Fruit fly (Drosophila melanogaster) whole organism, embryonic: Measurements from ENCODE around the gene CG9667.

ENCODE experiments used
- Adf1 ChIP-seq: fragments of 200-800 bp; sonication (Bioruptor generic); IDR thresholded peaks from 2 replicates; pipeline ENCODE4 v1.3.6; 2022; ENCODE audit warnings: missing biosample characterization, missing genetic modification characterization
- B-H1 ChIP-seq: fragments of 200-800 bp; sonication (Bioruptor generic); IDR thresholded peaks from 3 replicates; pipeline ENCODE4 v1.3.6; 2022; ENCODE audit warnings: missing biosample characterization, missing genetic modification characterization
- CG10267 ChIP-seq: fragments of 200-800 bp; sonication (Bioruptor generic); optimal IDR thresholded peaks from 2 replicates; lab custom pipeline; 2018; ENCODE audit warnings: missing biosample characterization, mild to moderate bottlenecking, missing genetic modification characterization, moderate library complexity
- CG12236 ChIP-seq: fragments of 200-800 bp; sonication (Bioruptor generic); optimal IDR thresholded peaks from 2 replicates; lab custom pipeline; 2016; ENCODE audit warnings: missing biosample characterization, missing genetic modification characterization
- CG12299 ChIP-seq: fragments of 200-800 bp; sonication (Bioruptor generic); optimal IDR thresholded peaks from 2 replicates; lab custom pipeline; 2018; ENCODE audit warnings: missing biosample characterization, mild to moderate bottlenecking, missing genetic modification characterization
- CG13775 ChIP-seq: fragments of 200-800 bp; sonication (Bioruptor generic); optimal IDR thresholded peaks from 3 replicates; lab custom pipeline; 2017; ENCODE audit warnings: missing biosample characterization, mild to moderate bottlenecking, missing genetic modification characterization
- CG15011 ChIP-seq: fragments of 200-800 bp; sonication (Bioruptor generic); optimal IDR thresholded peaks from 3 replicates; lab custom pipeline; 2018; ENCODE audit warnings: missing biosample characterization, mild to moderate bottlenecking, missing genetic modification characterization
- CG1529 ChIP-seq: fragments of 200-800 bp; sonication (Bioruptor generic); optimal IDR thresholded peaks from 3 replicates; lab custom pipeline; 2018; ENCODE audit warnings: missing biosample characterization, missing genetic modification characterization
- CG1647 ChIP-seq: fragments of 200-800 bp; sonication (Bioruptor generic); optimal IDR thresholded peaks from 3 replicates; lab custom pipeline; 2016; ENCODE audit warnings: missing biosample characterization, missing genetic modification characterization
- CG18476 ChIP-seq: fragments of 200-800 bp; sonication (Bioruptor generic); optimal IDR thresholded peaks from 2 replicates; lab custom pipeline; 2016; ENCODE audit warnings: missing biosample characterization, mild to moderate bottlenecking, missing genetic modification characterization
- CG31224 ChIP-seq: fragments of 200-800 bp; sonication (Bioruptor generic); IDR thresholded peaks from 2 replicates; pipeline ENCODE4 v1.3.6; 2022; ENCODE audit warnings: missing biosample characterization, missing genetic modification characterization
- CG3163 ChIP-seq: fragments of 200-800 bp; sonication (Bioruptor generic); optimal IDR thresholded peaks from 3 replicates; lab custom pipeline; 2016; ENCODE audit warnings: missing biosample characterization, missing genetic modification characterization
- CG32532 ChIP-seq: fragments of 200-800 bp; sonication (Bioruptor generic); IDR thresholded peaks from 2 replicates; pipeline ENCODE4 v1.3.6; 2022; ENCODE audit warnings: missing biosample characterization, missing genetic modification characterization
- CG3281 ChIP-seq: fragments of 200-800 bp; sonication (Bioruptor generic); optimal IDR thresholded peaks from 3 replicates; lab custom pipeline; 2017; ENCODE audit warnings: missing biosample characterization, mild to moderate bottlenecking, missing genetic modification characterization
- CG43689 ChIP-seq: fragments of 200-800 bp; sonication (Bioruptor generic); IDR thresholded peaks from 2 replicates; pipeline ENCODE4 v1.3.6; 2022; ENCODE audit warnings: missing biosample characterization, missing genetic modification characterization
- CG5953 ChIP-seq: fragments of 200-800 bp; sonication (Bioruptor generic); IDR thresholded peaks from 2 replicates; pipeline ENCODE4 v1.3.6; 2022; ENCODE audit warnings: missing biosample characterization, missing genetic modification characterization
- CG6654 ChIP-seq: fragments of 200-800 bp; sonication (Bioruptor generic); optimal IDR thresholded peaks from 2 replicates; lab custom pipeline; 2017; ENCODE audit warnings: missing biosample characterization, mild to moderate bottlenecking, missing genetic modification characterization
- CG7357 ChIP-seq: fragments of 200-800 bp; sonication (Bioruptor generic); IDR thresholded peaks from 3 replicates; pipeline ENCODE4 v1.3.6; 2022; ENCODE audit warnings: missing biosample characterization, missing genetic modification characterization
- CG8765 ChIP-seq: fragments of 200-800 bp; sonication (Bioruptor generic); IDR thresholded peaks from 2 replicates; pipeline ENCODE4 v1.3.6; 2022; ENCODE audit warnings: missing biosample characterization, missing genetic modification characterization
- Dip2 ChIP-seq: fragments of 200-800 bp; sonication (Bioruptor generic); IDR thresholded peaks from 2 replicates; pipeline ENCODE4 v1.3.6; 2022; ENCODE audit warnings: missing biosample characterization, missing genetic modification characterization
- Drgx ChIP-seq: fragments of 200-800 bp; sonication (Bioruptor generic); IDR thresholded peaks from 2 replicates; pipeline ENCODE4 v1.3.6; 2022; ENCODE audit warnings: missing biosample characterization, missing genetic modification characterization
- Ets97D ChIP-seq: fragments of 200-800 bp; sonication (Bioruptor generic); optimal IDR thresholded peaks from 3 replicates; lab custom pipeline; 2016; ENCODE audit warnings: missing biosample characterization, missing genetic modification characterization
- Fer1 ChIP-seq: fragments of 200-800 bp; sonication (Bioruptor generic); optimal IDR thresholded peaks from 2 replicates; lab custom pipeline; 2017; ENCODE audit warnings: missing biosample characterization, mild to moderate bottlenecking, missing genetic modification characterization
- GATAe ChIP-seq: fragments of 200-800 bp; sonication (Bioruptor generic); conservative IDR thresholded peaks from 2 replicates; pipeline ENCODE4 v1.3.6; 2022; ENCODE audit warnings: missing biosample characterization, missing genetic modification characterization
- HLH3B ChIP-seq: fragments of 200-800 bp; sonication (Bioruptor generic); IDR thresholded peaks from 2 replicates; pipeline ENCODE4 v1.3.6; 2022; ENCODE audit warnings: missing biosample characterization, missing genetic modification characterization
- Mes4 ChIP-seq: fragments of 200-800 bp; sonication (Bioruptor generic); optimal IDR thresholded peaks from 2 replicates; lab custom pipeline; 2016; ENCODE audit warnings: missing biosample characterization, missing genetic modification characterization
- Myb ChIP-seq: fragments of 200-800 bp; sonication (Bioruptor generic); optimal IDR thresholded peaks from 2 replicates; lab custom pipeline; 2016; ENCODE audit warnings: missing biosample characterization, missing genetic modification characterization
- TFAM ChIP-seq: fragments of 200-800 bp; sonication (Bioruptor generic); optimal IDR thresholded peaks from 2 replicates; lab custom pipeline; 2017; ENCODE audit warnings: missing biosample characterization, missing genetic modification characterization, inconsistent platforms
- ab ChIP-seq: fragments of 200-800 bp; sonication (Bioruptor generic); optimal IDR thresholded peaks from 2 replicates; lab custom pipeline; 2016; ENCODE audit warnings: missing biosample characterization, missing genetic modification characterization
- eve ChIP-seq, 2 experiments: fragments of >200 bp; optimal IDR thresholded peaks; 2 replicates each; lab custom pipeline; 2017; ENCODE audit warnings: missing biosample characterization in 2 of 2, missing genetic modification characterization in 2 of 2
- gem ChIP-seq: fragments of 200-800 bp; sonication (Bioruptor generic); optimal IDR thresholded peaks from 2 replicates; lab custom pipeline; 2019; ENCODE audit warnings: missing biosample characterization, mild to moderate bottlenecking, missing genetic modification characterization, moderate library complexity
- jing ChIP-seq: fragments of 200-800 bp; sonication (Bioruptor generic); optimal IDR thresholded peaks from 2 replicates; lab custom pipeline; 2018; ENCODE audit warnings: missing biosample characterization, mild to moderate bottlenecking, missing genetic modification characterization
- klu ChIP-seq: fragments of 200-800 bp; sonication (Bioruptor generic); IDR thresholded peaks from 2 replicates; pipeline ENCODE4 v1.3.6; 2022; ENCODE audit warnings: missing biosample characterization, missing genetic modification characterization
- lbe ChIP-seq: fragments of 200-800 bp; sonication (Bioruptor generic); optimal IDR thresholded peaks from 2 replicates; lab custom pipeline; 2016; ENCODE audit warnings: missing biosample characterization, mild to moderate bottlenecking, missing genetic modification characterization
- luna ChIP-seq: fragments of 200-800 bp; sonication (Bioruptor generic); optimal IDR thresholded peaks from 2 replicates; lab custom pipeline; 2016; ENCODE audit warnings: missing biosample characterization, missing genetic modification characterization
- odd ChIP-seq: fragments of 200-800 bp; sonication (Bioruptor generic); optimal IDR thresholded peaks from 2 replicates; lab custom pipeline; 2017; ENCODE audit warnings: missing biosample characterization, mild to moderate bottlenecking, missing genetic modification characterization
- pb ChIP-seq: fragments of 200-800 bp; sonication (Bioruptor generic); optimal IDR thresholded peaks from 3 replicates; lab custom pipeline; 2016; ENCODE audit warnings: missing biosample characterization, missing genetic modification characterization
- pfk ChIP-seq: fragments of 200-800 bp; sonication (Bioruptor generic); optimal IDR thresholded peaks from 2 replicates; lab custom pipeline; 2018; ENCODE audit warnings: missing biosample characterization, mild to moderate bottlenecking, missing genetic modification characterization, moderate library complexity
- pita ChIP-seq: fragments of 200-800 bp; sonication (Bioruptor generic); optimal IDR thresholded peaks from 2 replicates; lab custom pipeline; 2017; ENCODE audit warnings: missing biosample characterization, mild to moderate bottlenecking, missing genetic modification characterization
- pnt ChIP-seq: fragments of 200-800 bp; sonication (Bioruptor generic); optimal IDR thresholded peaks from 3 replicates; lab custom pipeline; 2016; ENCODE audit warnings: missing biosample characterization, missing genetic modification characterization
- sc ChIP-seq, 3 experiments: fragments of >200 bp in 2 of 3; fragments of 200-800 bp in 1 of 3; sonication (Bioruptor generic) in 1 of 3; optimal IDR thresholded peaks; 2 replicates in 2 of 3; 3 replicates in 1 of 3; lab custom pipeline; 2017; ENCODE audit warnings: mild to moderate bottlenecking in 1 of 3, missing biosample characterization in 1 of 3, missing genetic modification characterization in 1 of 3, missing genetic modification reagents in 1 of 3
- sqz ChIP-seq: fragments of 200-800 bp; sonication (Bioruptor generic); optimal IDR thresholded peaks from 3 replicates; lab custom pipeline; 2018; ENCODE audit warnings: missing biosample characterization, mild to moderate bottlenecking, missing genetic modification characterization
- ssp ChIP-seq: fragments of 200-800 bp; sonication (Bioruptor generic); IDR thresholded peaks from 2 replicates; pipeline ENCODE4 v1.3.6; 2022; ENCODE audit warnings: missing biosample characterization, missing genetic modification characterization
- tgo ChIP-seq: fragments of 200-800 bp; sonication (Bioruptor generic); IDR thresholded peaks from 3 replicates; pipeline ENCODE4 v1.3.6; 2022; ENCODE audit warnings: missing biosample characterization, missing genetic modification characterization
- tio ChIP-seq: fragments of 200-800 bp; sonication (Bioruptor generic); optimal IDR thresholded peaks from 2 replicates; lab custom pipeline; 2017; ENCODE audit warnings: missing biosample characterization, missing genetic modification characterization, inconsistent platforms
- tll ChIP-seq, 2 experiments: fragments of 200-800 bp in 1 of 2; fragments of >200 bp in 1 of 2; sonication (Bioruptor generic) in 1 of 2; optimal IDR thresholded peaks; 2 replicates each; lab custom pipeline; 2017 to 2019; ENCODE audit warnings: missing biosample characterization in 2 of 2, missing genetic modification characterization in 2 of 2, mild to moderate bottlenecking in 1 of 2, moderate library complexity in 1 of 2
- wor ChIP-seq: fragments of 200-800 bp; sonication (Bioruptor generic); IDR thresholded peaks from 2 replicates; pipeline ENCODE4 v1.3.6; 2022; ENCODE audit warnings: missing biosample characterization, missing genetic modification characterization
- z ChIP-seq: fragments of 200-800 bp; sonication (Bioruptor generic); IDR thresholded peaks from 3 replicates; pipeline ENCODE4 v1.3.6; 2022; ENCODE audit warnings: missing biosample characterization, missing genetic modification characterization

The CG9667 gene

DNA sequence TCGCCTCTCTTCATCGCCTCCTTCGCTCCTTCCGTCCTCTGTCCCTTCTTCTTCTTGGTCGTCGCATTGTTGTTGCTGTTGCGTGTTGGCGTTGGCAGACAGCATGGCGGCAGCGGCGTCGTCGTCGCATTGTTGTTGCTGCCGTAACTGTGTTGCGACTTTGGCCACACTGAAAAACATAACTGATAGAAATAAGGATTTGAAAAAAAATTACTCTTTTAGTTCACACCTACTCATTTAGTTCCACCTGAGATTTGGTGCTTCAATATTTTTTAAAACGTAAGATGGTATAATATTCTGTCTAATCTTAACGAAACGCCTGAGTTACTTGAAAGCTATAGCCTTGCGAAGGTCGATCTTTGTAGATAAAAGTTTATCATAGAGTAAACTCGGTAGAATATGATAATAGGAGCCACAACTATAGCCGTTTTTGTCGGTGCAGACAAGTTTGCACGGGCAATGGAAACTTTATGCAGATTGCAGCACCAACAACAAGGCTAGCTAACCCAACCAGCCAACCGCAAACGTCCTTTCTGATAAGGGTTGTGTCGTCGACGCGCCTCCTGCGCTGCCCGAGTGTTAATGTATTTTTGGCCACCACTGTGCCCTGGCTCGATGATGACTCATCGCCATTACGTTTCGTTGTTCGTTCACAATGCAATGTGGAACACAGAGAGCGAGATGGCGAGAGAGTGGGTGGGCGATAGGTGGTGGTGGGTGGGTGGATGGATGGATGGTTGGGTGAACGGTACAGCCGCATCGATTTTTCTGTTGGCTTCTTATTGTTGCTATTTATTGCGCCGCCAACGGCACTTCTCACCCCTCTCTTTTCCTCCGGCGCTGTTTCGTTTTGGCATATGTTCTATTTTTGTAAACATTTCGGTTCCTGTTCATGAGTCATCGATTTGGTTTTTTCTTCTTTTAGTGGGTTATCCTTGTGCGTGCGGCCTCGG, 13.0 kb downstream of the CG9667 start (continued):
- peak; percentile 29; the same call in 1 of the 3 replicates for TF ChIP-seq tgo
- TF ChIP-seq Ets97D (GFP tag; lab: Kevin White, UChicago), result peak; percentile 52
- TF ChIP-seq sc (optimal IDR thresholded peaks at IDR 0.05; lab: Kevin White, UChicago), result no peak
- TF ChIP-seq sc (GFP tag; optimal IDR thresholded peaks at IDR 0.05; lab: Kevin White, UChicago), result peak; percentile 72
- peak; percentile 15 for TF ChIP-seq luna
- TF ChIP-seq Dip2, result no peak
- TF ChIP-seq gem (tag; lab: Kevin White, UChicago), result peak; percentile 91
- no peak for TF ChIP-seq tll (GFP tag; optimal IDR thresholded peaks at IDR 0.05; lab: Kevin White, UChicago)
- peak; percentile 22 for TF ChIP-seq CG3163
- 0 out of 2 replicates have a peak, but pooled peaks have one; percentile 14 for TF ChIP-seq CG5953 (GFP tag; lab: Robert Waterston, UW)
- TF ChIP-seq TFAM, result peak; percentile 10
- TF ChIP-seq klu, result 0 out of 2 replicates have a peak, but pooled peaks have one; percentile 9
- peak; percentile 60 for TF ChIP-seq HLH3B (GFP tag; lab: Robert Waterston, UW)
- peak; percentile 61 for TF ChIP-seq Myb (GFP tag; lab: Kevin White, UChicago)
- TF ChIP-seq CG1529 (GFP tag; lab: Kevin White, UChicago), result peak; percentile 76
- TF ChIP-seq CG3281 (GFP tag; lab: Kevin White, UChicago), result peak; percentile 85
- peak; percentile 79 for TF ChIP-seq Fer1 (GFP tag; lab: Kevin White, UChicago)
- peak; percentile 33; the same call in 1 of the 2 replicates for TF ChIP-seq CG31224 (GFP tag; lab: Robert Waterston, UW)
- TF ChIP-seq CG43689, result no peak
- peak; percentile 49; the same call in 1 of the 2 replicates for TF ChIP-seq Adf1 (GFP tag; lab: Robert Waterston, UW)
- no peak for TF ChIP-seq CG8765 (GFP tag; lab: Robert Waterston, UW)
- no peak for TF ChIP-seq CG7357 (GFP tag; lab: Robert Waterston, UW)
- TF ChIP-seq jing (GFP tag; lab: Kevin White, UChicago), result peak; percentile 71
- peak; percentile 48 for TF ChIP-seq ssp
- TF ChIP-seq ab (GFP tag; lab: Kevin White, UChicago), result no peak
- TF ChIP-seq GATAe, result no peak
- no peak; the same call in 2 of the 3 replicates for TF ChIP-seq B-H1 (GFP tag; lab: Robert Waterston, UW)
- TF ChIP-seq sqz, result no peak
- peak; percentile 86 for TF ChIP-seq tio (GFP tag; lab: Kevin White, UChicago)
- TF ChIP-seq pita (GFP tag; lab: Kevin White, UChicago), result no peak
- TF ChIP-seq pfk (GFP tag; lab: Kevin White, UChicago), result peak; percentile 41
- TF ChIP-seq CG32532, result peak; percentile 51; the same call in 1 of the 2 replicates
- TF ChIP-seq eve (GFP tag; optimal IDR thresholded peaks at IDR 0.05; lab: Kevin White, UChicago), result peak in 1 of 2 experiments; percentile 92
- TF ChIP-seq CG18476 (GFP tag; lab: Kevin White, UChicago), result peak; percentile 82
- peak; percentile 74 for TF ChIP-seq CG1647 (GFP tag; lab: Kevin White, UChicago)
- TF ChIP-seq CG12299 (tag; lab: Kevin White, UChicago), result peak; percentile 52
- TF ChIP-seq CG13775 (GFP tag; lab: Kevin White, UChicago), result peak; percentile 82
- peak; percentile 64 for TF ChIP-seq CG12236 (GFP tag; lab: Kevin White, UChicago)
- peak; percentile 77 for TF ChIP-seq odd (GFP tag; lab: Kevin White, UChicago)
- peak; percentile 68 for TF ChIP-seq pb
- TF ChIP-seq Mes4 (GFP tag; lab: Kevin White, UChicago), result peak; percentile 79
- peak; percentile 80 for TF ChIP-seq Drgx (GFP tag; lab: Robert Waterston, UW)
- TF ChIP-seq CG10267 (tag; lab: Kevin White, UChicago), result peak; percentile 73
- peak; percentile 13 for TF ChIP-seq CG6654 (GFP tag; lab: Kevin White, UChicago)
- TF ChIP-seq lbe (GFP tag; lab: Kevin White, UChicago), result peak; percentile 16
- TF ChIP-seq pnt (GFP tag; lab: Kevin White, UChicago), result peak; percentile 72
- TF ChIP-seq z, result peak; percentile 66; the same call in 1 of the 3 replicates
- peak; percentile 66 for TF ChIP-seq CG15011 (GFP tag; lab: Kevin White, UChicago)
- TF ChIP-seq wor (GFP tag; lab: Robert Waterston, UW), result peak; percentile 31; the same call in 1 of the 2 replicates
